Fruit fly (Drosophila melanogaster): ENCODE data around the gene hdm.
A peak's percentile ranks its signal among the peaks of the same experiment; 100 is the strongest.

hdm gene

dm6 chrX:7938482-7938804, 18.5 kb upstream of the hdm start:
- TF ChIP-seq Dfd (GFP tag; optimal IDR thresholded peaks at IDR 0.05) (no peak), Lhr (GFP tag; optimal IDR thresholded peaks at IDR 0.05) (no peak), CG7839 (tag; optimal IDR thresholded peaks at IDR 0.05) (no peak), p53 (GFP tag; optimal IDR thresholded peaks at IDR 0.05) (no peak), CG12219 (GFP tag; optimal IDR thresholded peaks at IDR 0.05) (no peak), Xbp1 (GFP tag; optimal IDR thresholded peaks at IDR 0.05) (no peak), Kr (GFP tag; optimal IDR thresholded peaks at IDR 0.05) (no peak), pan (optimal IDR thresholded peaks at IDR 0.05) (no peak), pan (GFP tag; optimal IDR thresholded peaks at IDR 0.05 in 1 of 2, IDR thresholded peaks at IDR 0.05 in 1 of 2) (no peak), CG15479 (GFP tag; optimal IDR thresholded peaks at IDR 0.05) (no peak), Sox100B (GFP tag; optimal IDR thresholded peaks at IDR 0.05) (peak; percentile 26), dysf (GFP tag; IDR thresholded peaks at IDR 0.05) (0 out of 3 replicates have a peak, but pooled peaks have one; percentile 0), pzg (GFP tag; optimal IDR thresholded peaks at IDR 0.05) (no peak), Hmr (GFP tag; optimal IDR thresholded peaks at IDR 0.05) (no peak), CG17802 (tag; optimal IDR thresholded peaks at IDR 0.05) (no peak), YL-1 (GFP tag; optimal IDR thresholded peaks at IDR 0.05) (no peak), Hr78 (GFP tag; optimal IDR thresholded peaks at IDR 0.05) (peak in 1 of 2 experiments; percentile 66), oc (tag; optimal IDR thresholded peaks at IDR 0.05) (no peak), CG10431 (GFP tag; optimal IDR thresholded peaks at IDR 0.05) (no peak), sob (GFP tag; IDR thresholded peaks at IDR 0.05) (no peak), dm (GFP tag; optimal IDR thresholded peaks at IDR 0.05) (no peak), CG13424 (tag; optimal IDR thresholded peaks at IDR 0.05) (peak; percentile 54), ATbp (GFP tag; optimal IDR thresholded peaks at IDR 0.05) (no peak), CG32767 (GFP tag; IDR thresholded peaks at IDR 0.05) (peak; percentile 4; the same call in 1 of the 2 replicates), Hand (GFP tag; optimal IDR thresholded peaks at IDR 0.05) (no peak), CG2875 (GFP tag; optimal IDR thresholded peaks at IDR 0.05) (no peak), dmrt11E (tag; optimal IDR thresholded peaks at IDR 0.05) (no peak), CG10209 (GFP tag; optimal IDR thresholded peaks at IDR 0.05) (peak; percentile 4), CG17328 (GFP tag; IDR thresholded peaks at IDR 0.05) (no peak), pros (GFP tag; optimal IDR thresholded peaks at IDR 0.05) (peak; percentile 25), fd102C (GFP tag; optimal IDR thresholded peaks at IDR 0.05) (no peak), Trl (optimal IDR thresholded peaks at IDR 0.05) (peak; percentile 16), Trl (GFP tag; optimal IDR thresholded peaks at IDR 0.05) (no peak), sc (optimal IDR thresholded peaks at IDR 0.05) (no peak), sc (GFP tag; optimal IDR thresholded peaks at IDR 0.05) (peak; percentile 3), HmgZ (tag; optimal IDR thresholded peaks at IDR 0.05) (no peak), Antp (GFP tag; optimal IDR thresholded peaks at IDR 0.05) (no peak), CG7556 (GFP tag; optimal IDR thresholded peaks at IDR 0.05) (peak; percentile 72), bowl (GFP tag; IDR thresholded peaks at IDR 0.05) (0 out of 2 replicates have a peak, but pooled peaks have one; percentile 3), CG15601 (tag; optimal IDR thresholded peaks at IDR 0.05) (peak; percentile 63), toy (GFP tag; IDR thresholded peaks at IDR 0.05) (no peak), CG6765 (GFP tag; optimal IDR thresholded peaks at IDR 0.05) (no peak), CG4707 (GFP tag; optimal IDR thresholded peaks at IDR 0.05) (no peak), NFAT (GFP tag; IDR thresholded peaks at IDR 0.05) (no peak), ssp (GFP tag; IDR thresholded peaks at IDR 0.05) (0 out of 2 replicates have a peak, but pooled peaks have one; percentile 1), CG15514 (GFP tag; optimal IDR thresholded peaks at IDR 0.05) (no peak), CG16815 (GFP tag; optimal IDR thresholded peaks at IDR 0.05) (no peak), Lim3 (GFP tag; IDR thresholded peaks at IDR 0.05) (no peak), Eip74EF (GFP tag; optimal IDR thresholded peaks at IDR 0.05) (no peak), E2f1 (GFP tag; IDR thresholded peaks at IDR 0.05) (no peak), CG8924 (tag; optimal IDR thresholded peaks at IDR 0.05) (peak; percentile 14)
